Worm (Caenorhabditis elegans): ENCODE results near the gene F39G3.5.

- no peak for TF ChIP-seq fkh-10 (GFP tag; optimal IDR thresholded peaks at IDR 0.05)
- TF ChIP-seq unc-39 (tag; optimal IDR thresholded peaks at IDR 0.05), result no peak
- TF ChIP-seq nhr-23 (tag; optimal IDR thresholded peaks at IDR 0.05), result no peak
Measured at ce11 chrV:4769633-4770032, 47.2 kb downstream of the F39G3.5 start, which contains the start of gene C18G1.9.

Data from whole organism, L3 larva.